Worm (Caenorhabditis elegans) whole organism, late embryonic: Measurements from ENCODE around the gene efk-1.

ENCODE experiments used
- C38D4.7 ChIP-seq: fragments of 200-800 bp; sonication (Bioruptor generic); optimal IDR thresholded peaks from 2 replicates; lab custom pipeline; 2018; ENCODE audit warnings: mild to moderate bottlenecking, missing genetic modification characterization, moderate library complexity, missing compliant biosample characterization
- F13H6.1 ChIP-seq: sonication (generic microtip); optimal IDR thresholded peaks from 2 replicates; lab custom pipeline; 2016; ENCODE audit warnings: missing genetic modification characterization, missing compliant biosample characterization
- K02D7.2 ChIP-seq: sonication (generic microtip); optimal IDR thresholded peaks from 2 replicates; lab custom pipeline; 2017; ENCODE audit warnings: mild to moderate bottlenecking, missing genetic modification characterization, missing compliant biosample characterization
- K09A11.1 ChIP-seq: sonication (generic microtip); optimal IDR thresholded peaks from 2 replicates; lab custom pipeline; 2017; ENCODE audit warnings: antibody characterized with exemption, mild to moderate bottlenecking, missing genetic modification characterization, missing compliant biosample characterization; ENCODE audit not compliant: insufficient read depth
- T23F11.4 ChIP-seq: fragments of 200-800 bp; sonication (Bioruptor generic); optimal IDR thresholded peaks from 2 replicates; lab custom pipeline; 2018; ENCODE audit warnings: mild to moderate bottlenecking, missing genetic modification characterization, missing compliant biosample characterization
- ceh-14 ChIP-seq: sonication (generic microtip); optimal IDR thresholded peaks from 2 replicates; lab custom pipeline; 2016; ENCODE audit warnings: missing genotype, missing genetic modification characterization, missing compliant biosample characterization
- ceh-19 ChIP-seq: fragments of 200-800 bp; sonication (Bioruptor generic); optimal IDR thresholded peaks from 2 replicates; lab custom pipeline; 2018; ENCODE audit warnings: mild to moderate bottlenecking, missing genetic modification characterization, missing compliant biosample characterization
- ceh-22 ChIP-seq: sonication (generic microtip); optimal IDR thresholded peaks from 2 replicates; lab custom pipeline; 2017; ENCODE audit warnings: missing biosample characterization, missing genetic modification characterization
- ceh-34 ChIP-seq: sonication (generic microtip); optimal IDR thresholded peaks from 2 replicates; lab custom pipeline; 2016; ENCODE audit warnings: mild to moderate bottlenecking, missing genetic modification characterization, missing compliant biosample characterization
- ceh-48 ChIP-seq: sonication (generic microtip); optimal IDR thresholded peaks from 2 replicates; lab custom pipeline; 2016; ENCODE audit warnings: missing genetic modification characterization, inconsistent platforms, missing compliant biosample characterization
- ceh-6 ChIP-seq: fragments of 200-800 bp; sonication (Bioruptor generic); optimal IDR thresholded peaks from 2 replicates; lab custom pipeline; 2018; ENCODE audit warnings: mild to moderate bottlenecking, missing genetic modification characterization, missing compliant biosample characterization
- elt-2 ChIP-seq: sonication (generic microtip); optimal IDR thresholded peaks from 2 replicates; lab custom pipeline; 2016; ENCODE audit warnings: missing genetic modification reagents, missing genetic modification characterization, missing compliant biosample characterization
- elt-4 ChIP-seq: sonication (generic microtip); optimal IDR thresholded peaks from 2 replicates; lab custom pipeline; 2016; ENCODE audit warnings: missing genetic modification characterization, missing compliant biosample characterization
- ets-4 ChIP-seq: sonication (generic microtip); optimal IDR thresholded peaks from 2 replicates; lab custom pipeline; 2016; ENCODE audit warnings: missing genetic modification characterization, missing compliant biosample characterization
- eyg-1 ChIP-seq: sonication (generic microtip); optimal IDR thresholded peaks from 2 replicates; lab custom pipeline; 2016; ENCODE audit warnings: missing genotype, missing genetic modification characterization, missing compliant biosample characterization
- fkh-10 ChIP-seq: fragments of 150-350 bp; optimal IDR thresholded peaks from 2 replicates; lab custom pipeline; 2014; ENCODE audit warnings: missing biosample characterization, missing genetic modification reagents, missing genetic modification characterization
- gmeb-2 ChIP-seq: sonication (generic microtip); optimal IDR thresholded peaks from 2 replicates; lab custom pipeline; 2016; ENCODE audit warnings: missing genetic modification characterization, inconsistent platforms, missing compliant biosample characterization
- hlh-15 ChIP-seq: sonication (generic microtip); optimal IDR thresholded peaks from 2 replicates; lab custom pipeline; 2016; ENCODE audit warnings: missing genetic modification characterization, missing compliant biosample characterization
- hlh-30 ChIP-seq: sonication (generic microtip); optimal IDR thresholded peaks from 2 replicates; lab custom pipeline; 2017; ENCODE audit warnings: antibody characterized with exemption, missing genetic modification characterization, missing compliant biosample characterization; ENCODE audit not compliant: insufficient read depth
- hlh-6 ChIP-seq: sonication (generic microtip); optimal IDR thresholded peaks from 2 replicates; lab custom pipeline; 2016; ENCODE audit warnings: missing genotype, missing genetic modification characterization, missing compliant biosample characterization
- lin-11 ChIP-seq: fragments of 200-800 bp; sonication (Bioruptor generic); optimal IDR thresholded peaks from 2 replicates; lab custom pipeline; 2018; ENCODE audit warnings: mild to moderate bottlenecking, missing genetic modification characterization, missing compliant biosample characterization
- madf-2 ChIP-seq: sonication (generic microtip); optimal IDR thresholded peaks from 2 replicates; lab custom pipeline; 2017; ENCODE audit warnings: missing genetic modification characterization, missing compliant biosample characterization
- mec-3 ChIP-seq: sonication (generic microtip); optimal IDR thresholded peaks from 2 replicates; lab custom pipeline; 2016; ENCODE audit warnings: borderline replicate concordance, missing genetic modification characterization, missing compliant biosample characterization
- nhr-232 ChIP-seq: sonication (generic microtip); optimal IDR thresholded peaks from 2 replicates; lab custom pipeline; 2016; ENCODE audit warnings: missing genetic modification characterization, missing compliant biosample characterization
- npax-4 ChIP-seq: sonication (generic microtip); optimal IDR thresholded peaks from 2 replicates; lab custom pipeline; 2016; ENCODE audit warnings: missing genetic modification characterization, missing compliant biosample characterization
- odd-2 ChIP-seq: sonication (generic microtip); optimal IDR thresholded peaks from 2 replicates; lab custom pipeline; 2017; ENCODE audit warnings: antibody characterized with exemption, mild to moderate bottlenecking, missing genetic modification characterization, missing compliant biosample characterization
- pag-3 ChIP-seq: sonication (generic microtip); optimal IDR thresholded peaks from 2 replicates; lab custom pipeline; 2016; ENCODE audit warnings: missing compliant biosample characterization, missing genetic modification characterization, borderline replicate concordance
- pha-4 ChIP-seq: fragments of 150-350 bp; optimal IDR thresholded peaks from 2 replicates; lab custom pipeline; 2018; ENCODE audit warnings: missing biosample characterization, missing genetic modification reagents, missing genetic modification characterization
- pqm-1 ChIP-seq: sonication (generic microtip); optimal IDR thresholded peaks from 2 replicates; lab custom pipeline; 2016; ENCODE audit warnings: missing genetic modification characterization, missing compliant biosample characterization
- ref-2 ChIP-seq: sonication (generic microtip); optimal IDR thresholded peaks from 2 replicates; lab custom pipeline; 2016; ENCODE audit warnings: missing genetic modification characterization, missing compliant biosample characterization
- rnt-1 ChIP-seq: sonication (generic microtip); optimal IDR thresholded peaks from 2 replicates; lab custom pipeline; 2016; ENCODE audit warnings: missing genetic modification characterization, missing compliant biosample characterization
- sdc-2 ChIP-seq: sonication (generic microtip); optimal IDR thresholded peaks from 2 replicates; lab custom pipeline; 2016; ENCODE audit warnings: missing genotype, missing genetic modification characterization, missing compliant biosample characterization
- sox-2 ChIP-seq: fragments of 200-800 bp; sonication (Bioruptor generic); IDR thresholded peaks from 2 replicates; pipeline ENCODE4 v1.3.6; 2022; ENCODE audit warnings: missing genetic modification reagents, missing genetic modification characterization, missing compliant biosample characterization
- syd-9 ChIP-seq: sonication (generic microtip); optimal IDR thresholded peaks from 2 replicates; lab custom pipeline; 2016; ENCODE audit warnings: mild to moderate bottlenecking, missing genetic modification characterization, moderate library complexity, missing compliant biosample characterization
- tbx-2 ChIP-seq: sonication (generic microtip); optimal IDR thresholded peaks from 2 replicates; lab custom pipeline; 2016; ENCODE audit warnings: missing genetic modification characterization, missing compliant biosample characterization
- ttx-3 ChIP-seq: sonication (generic microtip); optimal IDR thresholded peaks from 2 replicates; lab custom pipeline; 2016; ENCODE audit warnings: missing genetic modification reagents, missing genetic modification characterization, missing compliant biosample characterization
- unc-3 ChIP-seq, 2 experiments: fragments of 200-800 bp in 1 of 2; sonication (Bioruptor generic) in 1 of 2; sonication (generic microtip) in 1 of 2; conservative IDR thresholded peaks in 1 of 2; optimal IDR thresholded peaks in 1 of 2; 2 replicates each; pipeline versions ENCODE4 v1.3.6 to Lab custom; 2016 to 2022; ENCODE audit warnings: missing compliant biosample characterization in 2 of 2, missing genetic modification characterization in 2 of 2, missing genetic modification reagents in 1 of 2
- unc-55 ChIP-seq: sonication (generic microtip); optimal IDR thresholded peaks from 2 replicates; lab custom pipeline; 2017; ENCODE audit warnings: missing biosample characterization, missing genetic modification reagents, missing genetic modification characterization
- unc-86 ChIP-seq: sonication (generic microtip); optimal IDR thresholded peaks from 2 replicates; lab custom pipeline; 2016; ENCODE audit warnings: missing genetic modification characterization, missing compliant biosample characterization
- zip-5 ChIP-seq: sonication (generic microtip); optimal IDR thresholded peaks from 2 replicates; lab custom pipeline; 2016; ENCODE audit warnings: missing genetic modification characterization, missing compliant biosample characterization

The efk-1 gene

ce11 chrIII:6210215-6210822, 42.0 kb upstream of the efk-1 start:
- no peak for TF ChIP-seq rnt-1 (tag; lab: Kevin White, UChicago)
- TF ChIP-seq unc-3 (GFP tag; conservative IDR thresholded peaks at IDR 0.05; lab: Robert Waterston, UW), result no peak
- TF ChIP-seq unc-3 (tag; optimal IDR thresholded peaks at IDR 0.05; lab: Kevin White, UChicago), result no peak
- no peak for TF ChIP-seq ceh-14 (tag; lab: Kevin White, UChicago)

ce11 chrIII:6208984-6209383, 40.6 kb upstream of the efk-1 start, which contains the start of gene C23G10.1:
Gene C23G10.1 (plus strand): TSS chrIII:6209284.
- TF ChIP-seq hlh-6, result no peak
- TF ChIP-seq tbx-2, result no peak
- TF ChIP-seq lin-11 (tag; lab: Kevin White, UChicago), result no peak
- no peak for TF ChIP-seq ceh-48
- TF ChIP-seq pag-3 (tag; lab: Kevin White, UChicago), result no peak
- no peak for TF ChIP-seq gmeb-2 (tag; lab: Kevin White, UChicago)
- TF ChIP-seq unc-55 (GFP tag; lab: Kevin White, UChicago), result no peak
- TF ChIP-seq hlh-30 (tag; lab: Kevin White, UChicago), result no peak
- TF ChIP-seq odd-2 (tag; lab: Kevin White, UChicago), result no peak
- TF ChIP-seq npax-4 (tag; lab: Kevin White, UChicago), result no peak
- no peak for TF ChIP-seq zip-5 (tag; lab: Kevin White, UChicago)
- no peak for TF ChIP-seq ttx-3 (tag; lab: Kevin White, UChicago)
- TF ChIP-seq pha-4 (tag; lab: Kevin White, UChicago), result no peak
- no peak for TF ChIP-seq sox-2 (GFP tag; lab: Robert Waterston, UW)
- TF ChIP-seq syd-9, result no peak
- no peak for TF ChIP-seq F13H6.1
- no peak for TF ChIP-seq ceh-22 (tag; lab: Kevin White, UChicago)
- TF ChIP-seq K02D7.2, result no peak
- TF ChIP-seq hlh-15 (tag; lab: Kevin White, UChicago), result no peak
- TF ChIP-seq ceh-6, result no peak

ce11 chrIII:6207881-6208280, 39.5 kb upstream of the efk-1 start, which contains the start of gene C23G10.2:
Gene C23G10.2 (plus strand): TSS chrIII:6208064.
- no peak for TF ChIP-seq C38D4.7
- no peak for TF ChIP-seq ref-2
- no peak for TF ChIP-seq eyg-1
- no peak for TF ChIP-seq elt-4 (tag; lab: Kevin White, UChicago)
- no peak for TF ChIP-seq nhr-232 (tag; lab: Kevin White, UChicago)
- no peak for TF ChIP-seq ceh-14 (tag; lab: Kevin White, UChicago)
- no peak for TF ChIP-seq unc-86
- TF ChIP-seq sdc-2 (tag; lab: Kevin White, UChicago), result no peak
- TF ChIP-seq K09A11.1 (tag; lab: Kevin White, UChicago), result no peak

ce11 chrIII:6207046-6207445, 38.7 kb upstream of the efk-1 start:
- TF ChIP-seq pqm-1 (tag; lab: Kevin White, UChicago), result no peak
- no peak for TF ChIP-seq nhr-232 (tag; lab: Kevin White, UChicago)
- no peak for TF ChIP-seq elt-2 (tag; lab: Kevin White, UChicago)
- TF ChIP-seq madf-2 (tag; lab: Kevin White, UChicago), result no peak
- TF ChIP-seq ceh-34, result no peak
- no peak for TF ChIP-seq K09A11.1 (tag; lab: Kevin White, UChicago)
- TF ChIP-seq unc-55 (GFP tag; lab: Kevin White, UChicago), result no peak
- TF ChIP-seq ets-4 (tag; lab: Kevin White, UChicago), result no peak
- TF ChIP-seq syd-9, result no peak
- TF ChIP-seq ceh-19 (GFP tag; lab: Kevin White, UChicago), result no peak
- no peak for TF ChIP-seq rnt-1 (tag; lab: Kevin White, UChicago)
- no peak for TF ChIP-seq mec-3 (tag; lab: Kevin White, UChicago)
- TF ChIP-seq gmeb-2 (tag; lab: Kevin White, UChicago), result no peak
- no peak for TF ChIP-seq fkh-10 (GFP tag; lab: Kevin White, UChicago)
- no peak for TF ChIP-seq T23F11.4 (GFP tag; lab: Kevin White, UChicago)
- TF ChIP-seq, all 69 proteins: peak for 0
